Worm (Caenorhabditis elegans) whole organism, L3 larva: ENCODE measurements around the gene prk-1.

Experiments used
- R02D3.7 ChIP-seq: fragments of 150-350 bp; optimal IDR thresholded peaks from 2 replicates; lab custom pipeline; 2014; ENCODE audit warnings: missing biosample characterization, missing genetic modification characterization
- aly-2 ChIP-seq: fragments of 150-350 bp; optimal IDR thresholded peaks from 2 replicates; lab custom pipeline; 2014; ENCODE audit warnings: missing biosample characterization, missing genetic modification characterization
- ama-1 ChIP-seq: fragments of 150-350 bp; optimal IDR thresholded peaks from 2 replicates; lab custom pipeline; 2018
- ceh-28 ChIP-seq: fragments of 150-350 bp; optimal IDR thresholded peaks from 2 replicates; lab custom pipeline; 2014; ENCODE audit warnings: missing biosample characterization, missing genetic modification reagents, missing genetic modification characterization
- ceh-82 ChIP-seq: fragments of 150-350 bp; optimal IDR thresholded peaks from 2 replicates; lab custom pipeline; 2014; ENCODE audit warnings: missing biosample characterization, missing genetic modification characterization
- ceh-9 ChIP-seq: sonication (generic microtip); optimal IDR thresholded peaks from 2 replicates; lab custom pipeline; 2018; ENCODE audit warnings: missing biosample characterization, missing genetic modification characterization
- egl-27 ChIP-seq: sonication (generic microtip); optimal IDR thresholded peaks from 4 replicates; lab custom pipeline; 2017; ENCODE audit warnings: missing biosample characterization, missing genetic modification reagents, missing genetic modification characterization
- egl-5 ChIP-seq: fragments of 150-350 bp; optimal IDR thresholded peaks from 2 replicates; lab custom pipeline; 2017; ENCODE audit warnings: missing biosample characterization, missing genetic modification reagents, missing genetic modification characterization, inconsistent platforms
- elt-1 ChIP-seq: fragments of 150-350 bp; optimal IDR thresholded peaks from 2 replicates; lab custom pipeline; 2014; ENCODE audit warnings: missing biosample characterization, missing genetic modification characterization
- elt-2 ChIP-seq: sonication (generic microtip); optimal IDR thresholded peaks from 2 replicates; lab custom pipeline; 2016; ENCODE audit warnings: missing genetic modification reagents, mild to moderate bottlenecking, missing genetic modification characterization, missing compliant biosample characterization
- elt-3 ChIP-seq, 3 experiments: fragments of 150-350 bp in 1 of 3; sonication (generic microtip) in 2 of 3; optimal IDR thresholded peaks; 2 replicates in 2 of 3; 4 replicates in 1 of 3; lab custom pipeline; 2014 to 2017; ENCODE audit warnings: missing biosample characterization in 3 of 3, missing genetic modification characterization in 3 of 3
- eor-1 ChIP-seq, 2 experiments: fragments of 150-350 bp; optimal IDR thresholded peaks; 2 replicates each; lab custom pipeline; 2014 to 2018; ENCODE audit warnings: missing biosample characterization in 2 of 2, missing genetic modification characterization in 2 of 2
- fkh-10 ChIP-seq: sonication (generic microtip); optimal IDR thresholded peaks from 2 replicates; lab custom pipeline; 2017; ENCODE audit warnings: missing biosample characterization, missing genetic modification reagents, missing genetic modification characterization
- fos-1 ChIP-seq: fragments of 150-350 bp; optimal IDR thresholded peaks from 2 replicates; lab custom pipeline; 2014; ENCODE audit warnings: missing biosample characterization, missing genetic modification characterization
- hmg-11 ChIP-seq: sonication (generic microtip); optimal IDR thresholded peaks from 2 replicates; lab custom pipeline; 2016; ENCODE audit warnings: missing genetic modification characterization, missing compliant biosample characterization
- jun-1 ChIP-seq: fragments of 150-350 bp; optimal IDR thresholded peaks from 2 replicates; lab custom pipeline; 2014; ENCODE audit warnings: missing biosample characterization, missing genetic modification reagents, missing genetic modification characterization
- lin-15B ChIP-seq: fragments of 150-350 bp; optimal IDR thresholded peaks from 2 replicates; lab custom pipeline; 2014; ENCODE audit warnings: missing biosample characterization, missing genetic modification characterization
- lin-39 ChIP-seq: fragments of 150-350 bp; optimal IDR thresholded peaks from 2 replicates; lab custom pipeline; 2018; ENCODE audit warnings: missing biosample characterization, missing genetic modification reagents, missing genetic modification characterization
- lsy-12 ChIP-seq: sonication (generic microtip); optimal IDR thresholded peaks from 2 replicates; lab custom pipeline; 2016; ENCODE audit warnings: mild to moderate bottlenecking, missing genetic modification characterization, missing compliant biosample characterization
- mml-1 ChIP-seq: fragments of 150-350 bp; sonication (generic microtip); optimal IDR thresholded peaks from 3 replicates; lab custom pipeline; 2014; ENCODE audit warnings: missing biosample characterization, missing genetic modification characterization
- nfya-1 ChIP-seq: sonication (generic microtip); optimal IDR thresholded peaks from 2 replicates; lab custom pipeline; 2017; ENCODE audit warnings: missing genetic modification characterization, mild to moderate bottlenecking, missing compliant biosample characterization, antibody characterized with exemption, moderate library complexity; ENCODE audit not compliant: insufficient read depth
- nhr-11 ChIP-seq: fragments of 150-350 bp; optimal IDR thresholded peaks from 2 replicates; lab custom pipeline; 2014; ENCODE audit warnings: missing biosample characterization, missing genetic modification characterization
- nhr-12 ChIP-seq: fragments of 150-350 bp; optimal IDR thresholded peaks from 2 replicates; lab custom pipeline; 2014; ENCODE audit warnings: missing biosample characterization, missing genetic modification characterization
- nhr-237 ChIP-seq: fragments of 150-350 bp; optimal IDR thresholded peaks from 2 replicates; lab custom pipeline; 2014; ENCODE audit warnings: missing biosample characterization, missing genetic modification characterization
- nhr-25 ChIP-seq: sonication (generic microtip); optimal IDR thresholded peaks from 2 replicates; lab custom pipeline; 2017; ENCODE audit warnings: missing biosample characterization, missing genetic modification characterization
- nhr-28 ChIP-seq: fragments of 150-350 bp; optimal IDR thresholded peaks from 2 replicates; lab custom pipeline; 2014; ENCODE audit warnings: missing biosample characterization, missing genetic modification characterization
- nhr-43 ChIP-seq: sonication (generic microtip); optimal IDR thresholded peaks from 2 replicates; lab custom pipeline; 2016; ENCODE audit warnings: mild to moderate bottlenecking, missing genetic modification characterization, missing compliant biosample characterization; ENCODE audit not compliant: poor library complexity, severe bottlenecking
- nhr-67 ChIP-seq: fragments of 150-350 bp; optimal IDR thresholded peaks from 2 replicates; lab custom pipeline; 2014; ENCODE audit warnings: missing biosample characterization, missing genetic modification characterization
- nhr-76 ChIP-seq: fragments of 150-350 bp; sonication (generic microtip); optimal IDR thresholded peaks from 5 replicates; lab custom pipeline; 2014; ENCODE audit warnings: missing biosample characterization, missing genetic modification characterization
- nhr-77 ChIP-seq: fragments of 150-350 bp; optimal IDR thresholded peaks from 2 replicates; lab custom pipeline; 2014; ENCODE audit warnings: missing biosample characterization, missing genetic modification characterization
- pha-4 ChIP-seq: fragments of 150-350 bp; optimal IDR thresholded peaks from 2 replicates; lab custom pipeline; 2014; ENCODE audit warnings: missing biosample characterization, missing genetic modification reagents, missing genetic modification characterization
- pqm-1 ChIP-seq: fragments of 150-350 bp; optimal IDR thresholded peaks from 2 replicates; lab custom pipeline; 2017; ENCODE audit warnings: missing biosample characterization, missing genetic modification characterization, inconsistent platforms
- skn-1 ChIP-seq: fragments of 150-350 bp; optimal IDR thresholded peaks from 2 replicates; lab custom pipeline; 2014; ENCODE audit warnings: missing biosample characterization, missing genetic modification characterization
- snpc-4 ChIP-seq: fragments of 150-350 bp; optimal IDR thresholded peaks from 2 replicates; lab custom pipeline; 2014; ENCODE audit warnings: missing biosample characterization, missing genetic modification characterization
- tbx-2 ChIP-seq: sonication (generic microtip); optimal IDR thresholded peaks from 2 replicates; lab custom pipeline; 2016; ENCODE audit warnings: mild to moderate bottlenecking, missing genetic modification characterization, missing compliant biosample characterization
- unc-39 ChIP-seq: sonication (generic microtip); optimal IDR thresholded peaks from 4 replicates; lab custom pipeline; 2017; ENCODE audit warnings: missing biosample characterization, missing genetic modification characterization
- unc-62 ChIP-seq: fragments of 150-350 bp; sonication (generic microtip); optimal IDR thresholded peaks from 4 replicates; lab custom pipeline; 2014; ENCODE audit warnings: missing biosample characterization, missing genetic modification reagents, missing genetic modification characterization
- zag-1 ChIP-seq: fragments of 150-350 bp; optimal IDR thresholded peaks from 2 replicates; lab custom pipeline; 2014; ENCODE audit warnings: missing biosample characterization, missing genetic modification characterization
- ztf-4 ChIP-seq: fragments of 150-350 bp; optimal IDR thresholded peaks from 2 replicates; lab custom pipeline; 2014; ENCODE audit warnings: missing biosample characterization, missing genetic modification characterization

prk-1 gene

ce11 chrIII:6968655-6969054 is 21.3 kb upstream of the prk-1 start:
- TF ChIP-seq elt-1 (no peak), nhr-25 (tag; lab: Kevin White, UChicago) (no peak), zag-1 (tag; lab: Kevin White, UChicago) (no peak), snpc-4 (tag; lab: Kevin White, UChicago) (no peak), egl-27 (tag; lab: Kevin White, UChicago) (no peak), jun-1 (tag; lab: Kevin White, UChicago) (no peak), R02D3.7 (tag; lab: Kevin White, UChicago) (no peak), ztf-4 (tag; lab: Kevin White, UChicago) (no peak), unc-39 (no peak), lin-39 (tag; lab: Kevin White, UChicago) (no peak), ceh-28 (tag; lab: Kevin White, UChicago) (no peak)

- TF ChIP-seq nfya-1 (tag; lab: Kevin White, UChicago) (no peak), elt-3 (tag; optimal IDR thresholded peaks at IDR 0.05; lab: Kevin White, UChicago) (no peak), hmg-11 (tag; lab: Kevin White, UChicago) (no peak), aly-2 (tag; lab: Kevin White, UChicago) (no peak), mml-1 (tag; lab: Kevin White, UChicago) (no peak), ceh-9 (tag; lab: Kevin White, UChicago) (no peak), eor-1 (tag; optimal IDR thresholded peaks at IDR 0.05; lab: Kevin White, UChicago) (no peak), R02D3.7 (tag; lab: Kevin White, UChicago) (no peak), pqm-1 (no peak), nhr-67 (tag; lab: Kevin White, UChicago) (no peak), pha-4 (no peak), fos-1 (no peak), ama-1 (lab: Kevin White, UChicago) (no peak), skn-1 (tag; lab: Kevin White, UChicago) (no peak), tbx-2 (tag; lab: Kevin White, UChicago) (no peak), unc-62 (GFP tag; lab: Kevin White, UChicago) (no peak), nhr-237 (no peak), nhr-25 (tag; lab: Kevin White, UChicago) (no peak), lin-39 (tag; lab: Kevin White, UChicago) (no peak)
These were observed 20.9 kb upstream of the prk-1 start, which contains the start of gene F31E3.12 for ce11 chrIII:6969090-6969489. TSS of gene F31E3.12 (plus strand) at chrIII:6969390.

ce11 chrIII:6969781-6970342 is 20.1 kb upstream of the prk-1 start:
- TF ChIP-seq hmg-11 (tag; lab: Kevin White, UChicago): no peak
- TF ChIP-seq nhr-77 (tag; lab: Kevin White, UChicago): no peak
- no peak for TF ChIP-seq zag-1 (tag; lab: Kevin White, UChicago)
- TF ChIP-seq lin-15B: no peak
- TF ChIP-seq unc-39: no peak
- no peak for TF ChIP-seq fkh-10 (GFP tag; lab: Kevin White, UChicago)
- TF ChIP-seq elt-2 (tag; lab: Kevin White, UChicago): peak; percentile 9
- peak; percentile 89 for TF ChIP-seq ama-1 (lab: Kevin White, UChicago)
- TF ChIP-seq, all 47 proteins: peak for 2

DNA sequence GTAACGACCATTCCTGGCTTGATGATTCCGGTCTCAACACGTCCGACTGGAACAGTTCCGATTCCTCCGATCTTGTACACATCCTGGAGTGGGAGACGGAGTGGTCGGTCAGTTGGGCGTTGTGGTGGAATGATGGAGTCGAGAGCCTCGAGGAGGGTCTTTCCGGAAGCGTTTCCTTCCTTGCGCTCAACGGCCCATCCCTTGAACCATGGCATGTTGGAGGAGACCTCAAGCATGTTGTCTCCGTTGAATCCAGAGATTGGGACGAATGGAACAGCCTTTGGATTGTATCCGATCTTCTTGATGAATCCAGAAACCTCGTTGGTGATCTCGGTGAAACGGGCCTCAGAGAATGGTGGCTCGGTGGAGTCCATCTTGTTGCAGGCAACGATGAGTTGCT is 19.2 kb upstream of the prk-1 start:
- no peak for TF ChIP-seq nhr-28 (tag; lab: Kevin White, UChicago)
- no peak for TF ChIP-seq R02D3.7 (tag; lab: Kevin White, UChicago)
- TF ChIP-seq nhr-76 (tag; lab: Kevin White, UChicago): no peak
- no peak for TF ChIP-seq egl-5 (tag; lab: Kevin White, UChicago)
- TF ChIP-seq elt-3 (tag; optimal IDR thresholded peaks at IDR 0.05; lab: Kevin White, UChicago): no peak
- TF ChIP-seq fkh-10 (GFP tag; lab: Kevin White, UChicago): no peak
- TF ChIP-seq nhr-43 (tag; lab: Kevin White, UChicago): no peak
- no peak for TF ChIP-seq nhr-12
- TF ChIP-seq lsy-12 (tag; lab: Kevin White, UChicago): no peak
- no peak for TF ChIP-seq ceh-82
- TF ChIP-seq zag-1 (tag; lab: Kevin White, UChicago): no peak
- no peak for TF ChIP-seq nhr-11 (tag; lab: Kevin White, UChicago)
- no peak for TF ChIP-seq fos-1
- no peak for TF ChIP-seq elt-1
- no peak for TF ChIP-seq mml-1 (tag; lab: Kevin White, UChicago)
- TF ChIP-seq nhr-77 (tag; lab: Kevin White, UChicago): no peak
- no peak for TF ChIP-seq lin-39 (tag; lab: Kevin White, UChicago)
- no peak for TF ChIP-seq unc-39
